Fruit fly (Drosophila melanogaster): Measurements from ENCODE around the gene CG5418.
A peak's percentile ranks its signal among the peaks of the same experiment; 100 is the strongest.

CG5418 gene

DNA sequence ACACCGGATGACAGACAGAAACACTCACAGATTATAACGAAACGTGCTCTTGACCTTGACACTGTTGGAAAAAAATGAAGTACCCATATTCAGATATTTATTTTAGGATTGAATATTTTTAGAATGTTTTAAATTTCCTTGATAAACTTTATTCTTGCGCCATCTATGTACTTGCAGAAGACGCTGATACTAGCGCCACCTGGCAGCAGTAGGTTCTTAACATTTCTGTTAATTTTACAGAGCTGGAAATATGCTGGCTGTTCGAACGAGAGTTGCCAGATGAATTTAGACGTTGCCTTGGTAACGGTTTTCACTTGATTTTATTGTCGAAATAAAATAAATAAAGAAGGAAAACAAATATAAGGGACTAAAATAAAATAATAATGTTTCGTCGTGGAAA, 28.5 kb downstream of the CG5418 start, which contains the start of gene Fam92:
TSS of gene Fam92 (plus strand) at position 350 of the 400 bp plus-strand sequence.
- TF ChIP-seq usp (GFP tag; optimal IDR thresholded peaks at IDR 0.05) = no peak
- peak in 1 of 2 experiments; percentile 74 for TF ChIP-seq foxo (GFP tag; optimal IDR thresholded peaks at IDR 0.05)
- peak; percentile 47 for TF ChIP-seq HLH106 (tag; optimal IDR thresholded peaks at IDR 0.05)
- peak; percentile 64 for TF ChIP-seq Myc (optimal IDR thresholded peaks at IDR 0.05)
- no peak for TF ChIP-seq woc (GFP tag; optimal IDR thresholded peaks at IDR 0.05)
- peak; percentile 46 for TF ChIP-seq ey (GFP tag; optimal IDR thresholded peaks at IDR 0.05)
- TF ChIP-seq dl (GFP tag; optimal IDR thresholded peaks at IDR 0.05; ENCODE audit: insufficient read depth in 1 of 2, partially characterized antibody in 2 of 2) = no peak
- TF ChIP-seq lola (GFP tag; optimal IDR thresholded peaks at IDR 0.05) = no peak
- no peak for TF ChIP-seq Dif (GFP tag; optimal IDR thresholded peaks at IDR 0.05; ENCODE audit: partially characterized antibody)
- no peak for TF ChIP-seq Hr78 (GFP tag; optimal IDR thresholded peaks at IDR 0.05)
- no peak for TF ChIP-seq tai (GFP tag; optimal IDR thresholded peaks at IDR 0.05)
- TF ChIP-seq Vsx2 (GFP tag; optimal IDR thresholded peaks at IDR 0.05; ENCODE audit: partially characterized antibody) = no peak
- TF ChIP-seq br (GFP tag; optimal IDR thresholded peaks at IDR 0.05) = peak; percentile 68
- TF ChIP-seq CG32264 (GFP tag; optimal IDR thresholded peaks at IDR 0.05) = peak; percentile 10
- peak; percentile 43 for TF ChIP-seq Mio (GFP tag; optimal IDR thresholded peaks at IDR 0.05)
- peak; percentile 57 for TF ChIP-seq OdsH (GFP tag; optimal IDR thresholded peaks at IDR 0.05)
- TF ChIP-seq sv (GFP tag; optimal IDR thresholded peaks at IDR 0.05) = no peak
- TF ChIP-seq psq (GFP tag; optimal IDR thresholded peaks at IDR 0.05) = peak; percentile 32
- no peak for TF ChIP-seq dsf (GFP tag; optimal IDR thresholded peaks at IDR 0.05; ENCODE audit: borderline replicate concordance)
- TF ChIP-seq fru (GFP tag; optimal IDR thresholded peaks at IDR 0.05) = peak; percentile 67
- no peak for TF ChIP-seq N (GFP tag; optimal IDR thresholded peaks at IDR 0.05)
- TF ChIP-seq h (GFP tag; optimal IDR thresholded peaks at IDR 0.05) = peak; percentile 66
- no peak for TF ChIP-seq brk (GFP tag; optimal IDR thresholded peaks at IDR 0.05)
- TF ChIP-seq Hr83 (GFP tag; optimal IDR thresholded peaks at IDR 0.05; ENCODE audit: poor library complexity, severe bottlenecking) = peak; percentile 39
- no peak for TF ChIP-seq CrebA (GFP tag; optimal IDR thresholded peaks at IDR 0.05; ENCODE audit: borderline replicate concordance)
- no peak for TF ChIP-seq GATAd (GFP tag; optimal IDR thresholded peaks at IDR 0.05)
- no peak for TF ChIP-seq Sp1 (GFP tag; optimal IDR thresholded peaks at IDR 0.05)
- no peak for TF ChIP-seq jim (GFP tag; optimal IDR thresholded peaks at IDR 0.05)
- no peak for TF ChIP-seq Dfd (GFP tag; optimal IDR thresholded peaks at IDR 0.05)
- TF ChIP-seq Abd-B (GFP tag; optimal IDR thresholded peaks at IDR 0.05) = no peak
- peak; percentile 55 for TF ChIP-seq sage (GFP tag; optimal IDR thresholded peaks at IDR 0.05)
- TF ChIP-seq rgr (GFP tag; optimal IDR thresholded peaks at IDR 0.05) = peak; percentile 69
- TF ChIP-seq dmrt93B (GFP tag; optimal IDR thresholded peaks at IDR 0.05) = no peak
- TF ChIP-seq pan (optimal IDR thresholded peaks at IDR 0.05) = no peak
- no peak for TF ChIP-seq Rel (GFP tag; optimal IDR thresholded peaks at IDR 0.05)
- TF ChIP-seq Rel (tag; optimal IDR thresholded peaks at IDR 0.05) = peak; percentile 11
- peak; percentile 46 for TF ChIP-seq Jra (GFP tag; optimal IDR thresholded peaks at IDR 0.05)
- TF ChIP-seq CG9705 (GFP tag; optimal IDR thresholded peaks at IDR 0.05) = peak; percentile 34
- peak; percentile 54 for TF ChIP-seq Hnf4 (GFP tag; optimal IDR thresholded peaks at IDR 0.05)

- TF ChIP-seq CrebA (GFP tag; optimal IDR thresholded peaks at IDR 0.05; ENCODE audit: borderline replicate concordance) (no peak), OdsH (GFP tag; optimal IDR thresholded peaks at IDR 0.05) (no peak), tai (GFP tag; optimal IDR thresholded peaks at IDR 0.05) (no peak), psq (GFP tag; optimal IDR thresholded peaks at IDR 0.05) (peak; percentile 19), Dif (GFP tag; optimal IDR thresholded peaks at IDR 0.05; ENCODE audit: partially characterized antibody) (peak; percentile 36), woc (GFP tag; optimal IDR thresholded peaks at IDR 0.05) (no peak), jim (GFP tag; optimal IDR thresholded peaks at IDR 0.05) (no peak)
Measured at dm6 chr2L:12423106-12423836, 29.8 kb downstream of the CG5418 start, which contains the start of gene vir-1. Gene vir-1 (minus strand): TSS chr2L:12423439.
